Worm (Caenorhabditis elegans) whole organism, L4 larva: ENCODE results near the gene C35A5.3.

Source experiments
- D1046.2 ChIP-seq: fragments of 200-800 bp; sonication (Bioruptor generic); IDR thresholded peaks from 2 replicates; pipeline ENCODE4 v1.3.6; 2022; ENCODE audit warnings: missing genetic modification characterization, missing compliant biosample characterization
- F10B5.3 ChIP-seq: sonication (generic microtip); optimal IDR thresholded peaks from 2 replicates; lab custom pipeline; 2016; ENCODE audit warnings: mild to moderate bottlenecking, missing genetic modification characterization, missing compliant biosample characterization
- F26F4.8 ChIP-seq: fragments of 200-800 bp; sonication (Bioruptor generic); conservative IDR thresholded peaks from 2 replicates; pipeline ENCODE4 v1.3.6; 2022; ENCODE audit warnings: missing genetic modification characterization, missing compliant biosample characterization
- R02D3.7 ChIP-seq: fragments of 150-350 bp; sonication (generic microtip); optimal IDR thresholded peaks from 3 replicates; lab custom pipeline; 2014; ENCODE audit warnings: missing biosample characterization, missing genetic modification characterization
- T20F7.1 ChIP-seq: fragments of 200-800 bp; sonication (Bioruptor generic); optimal IDR thresholded peaks from 2 replicates; lab custom pipeline; 2018; ENCODE audit warnings: mild to moderate bottlenecking, missing genetic modification characterization, missing compliant biosample characterization
- T26A8.4 ChIP-seq: fragments of 200-800 bp; sonication (Bioruptor generic); IDR thresholded peaks from 2 replicates; pipeline ENCODE4 v1.3.6; 2022; ENCODE audit warnings: missing genetic modification characterization, missing compliant biosample characterization
- ZK337.2 ChIP-seq: fragments of 200-800 bp; sonication (Bioruptor generic); IDR thresholded peaks from 2 replicates; pipeline ENCODE4 v1.3.6; 2022; ENCODE audit warnings: missing genetic modification reagents, missing genetic modification characterization, missing compliant biosample characterization
- aly-2 ChIP-seq: sonication (generic microtip); optimal IDR thresholded peaks from 2 replicates; lab custom pipeline; 2018; ENCODE audit warnings: missing biosample characterization, missing genetic modification characterization
- ceh-28 ChIP-seq: fragments of 150-350 bp; optimal IDR thresholded peaks from 2 replicates; lab custom pipeline; 2014; ENCODE audit warnings: missing biosample characterization, missing genetic modification reagents, missing genetic modification characterization
- ceh-32 ChIP-seq: sonication (generic microtip); optimal IDR thresholded peaks from 2 replicates; lab custom pipeline; 2016; ENCODE audit warnings: mild to moderate bottlenecking, missing genetic modification characterization, missing compliant biosample characterization; ENCODE audit not compliant: poor library complexity
- ceh-62 ChIP-seq: sonication (generic microtip); optimal IDR thresholded peaks from 2 replicates; lab custom pipeline; 2017; ENCODE audit warnings: missing biosample characterization, missing genetic modification characterization
- ces-1 ChIP-seq: fragments of 150-350 bp; sonication (generic microtip); optimal IDR thresholded peaks from 4 replicates; lab custom pipeline; 2014; ENCODE audit warnings: missing biosample characterization, missing genetic modification reagents, missing genetic modification characterization
- cey-2 ChIP-seq: sonication (generic microtip); optimal IDR thresholded peaks from 3 replicates; lab custom pipeline; 2017; ENCODE audit warnings: missing genetic modification characterization, mild to moderate bottlenecking, missing compliant biosample characterization, antibody characterized with exemption, borderline replicate concordance; ENCODE audit not compliant: insufficient read depth
- daf-12 ChIP-seq: fragments of 150-350 bp; optimal IDR thresholded peaks from 2 replicates; lab custom pipeline; 2014; ENCODE audit warnings: missing biosample characterization, missing genetic modification reagents, missing genetic modification characterization
- daf-19 ChIP-seq: fragments of 200-800 bp; sonication (Bioruptor generic); conservative IDR thresholded peaks from 2 replicates; pipeline ENCODE4 v1.3.6; 2022; ENCODE audit warnings: missing genetic modification characterization, missing compliant biosample characterization
- dmd-6 ChIP-seq: fragments of 200-800 bp; sonication (Bioruptor generic); IDR thresholded peaks from 2 replicates; pipeline ENCODE4 v1.3.6; 2022; ENCODE audit warnings: missing genetic modification reagents, missing genetic modification characterization, missing compliant biosample characterization
- dmd-8 ChIP-seq: fragments of 200-800 bp; sonication (Bioruptor generic); IDR thresholded peaks from 2 replicates; pipeline ENCODE4 v1.3.6; 2022; ENCODE audit warnings: missing genetic modification characterization, missing compliant biosample characterization
- dpl-1 ChIP-seq: fragments of 150-350 bp; optimal IDR thresholded peaks from 2 replicates; lab custom pipeline; 2014; ENCODE audit warnings: missing biosample characterization, missing genetic modification reagents, missing genetic modification characterization
- duxl-1 ChIP-seq: sonication (generic microtip); optimal IDR thresholded peaks from 2 replicates; lab custom pipeline; 2016; ENCODE audit warnings: mild to moderate bottlenecking, missing genetic modification characterization, moderate library complexity, missing compliant biosample characterization; ENCODE audit not compliant: poor library complexity
- dve-1 ChIP-seq: sonication (generic microtip); optimal IDR thresholded peaks from 2 replicates; lab custom pipeline; 2017; ENCODE audit warnings: antibody characterized with exemption, mild to moderate bottlenecking, missing genetic modification characterization, missing compliant biosample characterization; ENCODE audit not compliant: insufficient read depth
- fkh-10 ChIP-seq: fragments of 150-350 bp; optimal IDR thresholded peaks from 2 replicates; lab custom pipeline; 2014; ENCODE audit warnings: missing biosample characterization, missing genetic modification reagents, missing genetic modification characterization
- fos-1 ChIP-seq: fragments of 150-350 bp; optimal IDR thresholded peaks from 2 replicates; lab custom pipeline; 2014; ENCODE audit warnings: missing biosample characterization, missing genetic modification characterization
- gei-8 ChIP-seq: fragments of 200-800 bp; sonication (Bioruptor generic); optimal IDR thresholded peaks from 2 replicates; lab custom pipeline; 2018; ENCODE audit warnings: mild to moderate bottlenecking, missing genetic modification characterization, missing compliant biosample characterization
- hlh-11 ChIP-seq: fragments of 200-800 bp; sonication (Bioruptor generic); optimal IDR thresholded peaks from 2 replicates; lab custom pipeline; 2018; ENCODE audit warnings: mild to moderate bottlenecking, missing genetic modification characterization, missing compliant biosample characterization
- lin-13 ChIP-seq: fragments of 150-350 bp; optimal IDR thresholded peaks from 2 replicates; lab custom pipeline; 2014; ENCODE audit warnings: missing biosample characterization, missing genetic modification reagents, missing genetic modification characterization
- lin-15B ChIP-seq: fragments of 150-350 bp; sonication (generic microtip); optimal IDR thresholded peaks from 3 replicates; lab custom pipeline; 2014; ENCODE audit warnings: missing biosample characterization, missing genetic modification characterization
- lin-38 ChIP-seq: fragments of 200-800 bp; sonication (Bioruptor generic); IDR thresholded peaks from 2 replicates; pipeline ENCODE4 v1.3.6; 2022; ENCODE audit warnings: missing genetic modification reagents, missing genetic modification characterization, missing compliant biosample characterization
- lin-39 ChIP-seq: fragments of 150-350 bp; optimal IDR thresholded peaks from 2 replicates; lab custom pipeline; 2014; ENCODE audit warnings: missing biosample characterization, missing genetic modification reagents, missing genetic modification characterization
- lsy-2 ChIP-seq, 2 experiments: fragments of 150-350 bp in 1 of 2; sonication (generic microtip) in 1 of 2; optimal IDR thresholded peaks; 2 replicates each; lab custom pipeline; 2014 to 2017; ENCODE audit warnings: missing biosample characterization in 2 of 2, missing genetic modification characterization in 2 of 2
- madf-5 ChIP-seq, 2 experiments: fragments of 200-800 bp; sonication (Bioruptor generic); IDR thresholded peaks; 2 replicates each; pipeline ENCODE4 v1.3.6; 2022; ENCODE audit warnings: missing compliant biosample characterization in 2 of 2, missing genetic modification characterization in 2 of 2
- madf-9 ChIP-seq: fragments of 200-800 bp; sonication (Bioruptor generic); conservative IDR thresholded peaks from 2 replicates; pipeline ENCODE4 v1.3.6; 2022; ENCODE audit warnings: missing genetic modification reagents, missing genetic modification characterization, missing compliant biosample characterization
- mdt-29 ChIP-seq: fragments of 200-800 bp; sonication (Bioruptor generic); IDR thresholded peaks from 2 replicates; pipeline ENCODE4 v1.3.6; 2022; ENCODE audit warnings: missing genetic modification reagents, missing genetic modification characterization, missing compliant biosample characterization
- mes-2 ChIP-seq: sonication (generic microtip); optimal IDR thresholded peaks from 2 replicates; lab custom pipeline; 2016; ENCODE audit warnings: missing genotype, mild to moderate bottlenecking, missing genetic modification characterization, missing compliant biosample characterization; ENCODE audit not compliant: poor library complexity, severe bottlenecking
- mxl-2 ChIP-seq: fragments of 200-800 bp; sonication (Bioruptor generic); conservative IDR thresholded peaks from 2 replicates; pipeline ENCODE4 v1.3.6; 2022; ENCODE audit warnings: missing genetic modification reagents, missing genetic modification characterization, missing compliant biosample characterization
- nhr-237 ChIP-seq: sonication (generic microtip); optimal IDR thresholded peaks from 2 replicates; lab custom pipeline; 2017; ENCODE audit warnings: missing biosample characterization, missing genetic modification characterization
- nhr-28 ChIP-seq: fragments of 150-350 bp; optimal IDR thresholded peaks from 2 replicates; lab custom pipeline; 2014; ENCODE audit warnings: missing biosample characterization, missing genetic modification characterization
- nhr-41 ChIP-seq: fragments of 200-800 bp; sonication (Bioruptor generic); IDR thresholded peaks from 2 replicates; pipeline ENCODE4 v1.3.6; 2022; ENCODE audit warnings: missing genetic modification reagents, missing genetic modification characterization, missing compliant biosample characterization
- nhr-42 ChIP-seq: fragments of 200-800 bp; sonication (Bioruptor generic); IDR thresholded peaks from 2 replicates; pipeline ENCODE4 v1.3.6; 2022; ENCODE audit warnings: missing genetic modification characterization, missing compliant biosample characterization
- nhr-48 ChIP-seq: sonication (generic microtip); optimal IDR thresholded peaks from 2 replicates; lab custom pipeline; 2016; ENCODE audit warnings: mild to moderate bottlenecking, missing genetic modification characterization, missing compliant biosample characterization
- nhr-77 ChIP-seq: fragments of 150-350 bp; optimal IDR thresholded peaks from 2 replicates; lab custom pipeline; 2014; ENCODE audit warnings: missing biosample characterization, missing genetic modification characterization
- php-3 ChIP-seq: fragments of 200-800 bp; sonication (Bioruptor generic); IDR thresholded peaks from 2 replicates; pipeline ENCODE4 v1.3.6; 2022; ENCODE audit warnings: missing genetic modification reagents, missing genetic modification characterization, missing compliant biosample characterization
- pqm-1 ChIP-seq: sonication (generic microtip); optimal IDR thresholded peaks from 2 replicates; lab custom pipeline; 2017; ENCODE audit warnings: missing biosample characterization, missing genetic modification characterization
- rbr-2 ChIP-seq: sonication (generic microtip); optimal IDR thresholded peaks from 2 replicates; lab custom pipeline; 2016; ENCODE audit warnings: missing genotype, missing genetic modification characterization, missing compliant biosample characterization
- saeg-2 ChIP-seq: fragments of 200-800 bp; sonication (Bioruptor generic); IDR thresholded peaks from 2 replicates; pipeline ENCODE4 v1.3.6; 2022; ENCODE audit warnings: missing genetic modification reagents, missing genetic modification characterization, missing compliant biosample characterization
- skn-1 ChIP-seq: fragments of 150-350 bp; optimal IDR thresholded peaks from 2 replicates; lab custom pipeline; 2014; ENCODE audit warnings: missing biosample characterization, missing genetic modification characterization
- tag-97 ChIP-seq: fragments of 200-800 bp; sonication (Bioruptor generic); IDR thresholded peaks from 2 replicates; pipeline ENCODE4 v1.3.6; 2022; ENCODE audit warnings: missing genetic modification characterization, missing compliant biosample characterization
- tra-1 ChIP-seq: fragments of 200-800 bp; sonication (Bioruptor generic); IDR thresholded peaks from 2 replicates; pipeline ENCODE4 v1.3.6; 2022; ENCODE audit warnings: missing genetic modification reagents, missing genetic modification characterization, missing compliant biosample characterization
- vab-7 ChIP-seq: fragments of 200-800 bp; sonication (Bioruptor generic); IDR thresholded peaks from 2 replicates; pipeline ENCODE4 v1.3.6; 2022; ENCODE audit warnings: missing genetic modification reagents, missing genetic modification characterization, missing compliant biosample characterization
- zip-11 ChIP-seq: fragments of 200-800 bp; sonication (Bioruptor generic); IDR thresholded peaks from 2 replicates; pipeline ENCODE4 v1.3.6; 2022; ENCODE audit warnings: missing genetic modification characterization, missing compliant biosample characterization
- ztf-11 ChIP-seq: fragments of 150-350 bp; optimal IDR thresholded peaks from 2 replicates; lab custom pipeline; 2014; ENCODE audit warnings: missing biosample characterization, missing genetic modification characterization
- ztf-7 ChIP-seq: fragments of 150-350 bp; optimal IDR thresholded peaks from 2 replicates; lab custom pipeline; 2014; ENCODE audit warnings: missing biosample characterization, missing genetic modification characterization

The C35A5.3 gene

ce11 chrV:10466607-10467092 lies 34.5 kb downstream of the C35A5.3 start (continued):
- TF ChIP-seq mes-2 (tag; lab: Kevin White, UChicago) = peak; percentile 81
- peak; percentile 77 for TF ChIP-seq mdt-29
- no peak for TF ChIP-seq D1046.2 (GFP tag; lab: Robert Waterston, UW)
- TF ChIP-seq ZK337.2 (GFP tag; lab: Robert Waterston, UW) = no peak
- TF ChIP-seq daf-12 (tag; lab: Kevin White, UChicago) = no peak
- no peak for TF ChIP-seq ztf-11 (tag; lab: Kevin White, UChicago)
- TF ChIP-seq dve-1 = peak; percentile 97
- 0 out of 2 replicates have a peak, but pooled peaks have one; percentile 39 for TF ChIP-seq dmd-8 (GFP tag; lab: Robert Waterston, UW)
- TF ChIP-seq vab-7 (GFP tag; lab: Robert Waterston, UW) = peak; percentile 60; the same call in 1 of the 2 replicates
- peak; percentile 25 for TF ChIP-seq nhr-237
- TF ChIP-seq tra-1 (GFP tag; lab: Robert Waterston, UW) = peak; percentile 83
- peak; percentile 13 for TF ChIP-seq fos-1
- TF ChIP-seq ceh-28 (tag; lab: Kevin White, UChicago) = peak; percentile 46
- TF ChIP-seq duxl-1 (tag; lab: Kevin White, UChicago) = peak; percentile 83
- TF ChIP-seq ces-1 = peak; percentile 37
- peak; percentile 54 for TF ChIP-seq T20F7.1 (GFP tag; lab: Kevin White, UChicago)
- peak; percentile 59 for TF ChIP-seq skn-1 (tag; lab: Kevin White, UChicago)
- 0 out of 2 replicates have a peak, but pooled peaks have one; percentile 13 for TF ChIP-seq madf-9 (GFP tag; lab: Robert Waterston, UW)
- TF ChIP-seq F10B5.3 (tag; lab: Kevin White, UChicago) = no peak
- TF ChIP-seq saeg-2 (GFP tag; lab: Robert Waterston, UW) = peak; percentile 55; the same call in 1 of the 2 replicates
- TF ChIP-seq lin-13 (GFP tag; lab: Kevin White, UChicago) = peak; percentile 90
- TF ChIP-seq nhr-41 (GFP tag; lab: Robert Waterston, UW) = 0 out of 2 replicates have a peak, but pooled peaks have one; percentile 34
- peak; percentile 91 for TF ChIP-seq fkh-10 (GFP tag; lab: Kevin White, UChicago)
- TF ChIP-seq rbr-2 (tag; lab: Kevin White, UChicago) = peak; percentile 91
- peak; percentile 89 to 95 for TF ChIP-seq lsy-2 (tag; optimal IDR thresholded peaks at IDR 0.05; lab: Kevin White, UChicago)
- no peak for TF ChIP-seq ceh-32
- peak; percentile 95 for TF ChIP-seq dmd-6 (GFP tag; lab: Robert Waterston, UW)
- peak; percentile 84 for TF ChIP-seq T26A8.4
- TF ChIP-seq nhr-77 (tag; lab: Kevin White, UChicago) = peak; percentile 89
- peak; percentile 89 for TF ChIP-seq cey-2 (tag; lab: Kevin White, UChicago)
- TF ChIP-seq nhr-48 = peak; percentile 93
- no peak for TF ChIP-seq ceh-62 (tag; lab: Kevin White, UChicago)
- TF ChIP-seq lin-15B (tag; lab: Kevin White, UChicago) = no peak
- peak; percentile 68 for TF ChIP-seq dpl-1 (GFP tag; lab: Kevin White, UChicago)
- peak; percentile 97 for TF ChIP-seq hlh-11 (tag; lab: Kevin White, UChicago)
- TF ChIP-seq tag-97 (GFP tag; lab: Robert Waterston, UW) = no peak
- no peak for TF ChIP-seq F26F4.8 (GFP tag; lab: Robert Waterston, UW)
- TF ChIP-seq gei-8 (GFP tag; lab: Kevin White, UChicago) = peak; percentile 80
- peak; percentile 76 for TF ChIP-seq ztf-7 (tag; lab: Kevin White, UChicago)
- peak; percentile 6 for TF ChIP-seq pqm-1 (tag; lab: Kevin White, UChicago)
- no peak for TF ChIP-seq madf-5 (GFP tag; IDR thresholded peaks at IDR 0.05; lab: Robert Waterston, UW)
- TF ChIP-seq lin-38 = peak; percentile 59
- peak; percentile 73 for TF ChIP-seq mxl-2 (GFP tag; lab: Robert Waterston, UW)
- no peak for TF ChIP-seq lin-39 (tag; lab: Kevin White, UChicago)
- peak; percentile 50 for TF ChIP-seq php-3
- TF ChIP-seq nhr-42 (GFP tag; lab: Robert Waterston, UW) = peak; percentile 52; the same call in 1 of the 2 replicates
- TF ChIP-seq R02D3.7 (tag; lab: Kevin White, UChicago) = no peak
- TF ChIP-seq daf-19 (GFP tag; lab: Robert Waterston, UW) = no peak
- peak; percentile 96 for TF ChIP-seq nhr-28
- no peak for TF ChIP-seq zip-11 (GFP tag; lab: Robert Waterston, UW)
- TF ChIP-seq aly-2 (tag; lab: Kevin White, UChicago) = no peak
